Fruit fly (Drosophila melanogaster) whole organism, embryonic: ENCODE results near the gene geko.

Source experiments
- Adf1 ChIP-seq: fragments of 200-800 bp; sonication (Bioruptor generic); IDR thresholded peaks from 2 replicates; pipeline ENCODE4 v1.3.6; 2022; ENCODE audit warnings: missing biosample characterization, missing genetic modification characterization
- Aef1 ChIP-seq: fragments of 200-800 bp; sonication (Bioruptor generic); IDR thresholded peaks from 3 replicates; pipeline ENCODE4 v1.3.6; 2022; ENCODE audit warnings: missing biosample characterization, missing genetic modification characterization
- CG12155 ChIP-seq: fragments of 200-800 bp; sonication (Bioruptor generic); optimal IDR thresholded peaks from 3 replicates; lab custom pipeline; 2016; ENCODE audit warnings: missing biosample characterization, missing genetic modification characterization
- CG13123 ChIP-seq: fragments of 200-800 bp; sonication (Bioruptor generic); optimal IDR thresholded peaks from 2 replicates; lab custom pipeline; 2016; ENCODE audit warnings: missing biosample characterization, missing genetic modification characterization
- CG13894 ChIP-seq: fragments of 200-800 bp; sonication (Bioruptor generic); optimal IDR thresholded peaks from 3 replicates; lab custom pipeline; 2018; ENCODE audit warnings: missing biosample characterization, mild to moderate bottlenecking, missing genetic modification characterization, moderate library complexity
- CG15011 ChIP-seq: fragments of 200-800 bp; sonication (Bioruptor generic); optimal IDR thresholded peaks from 3 replicates; lab custom pipeline; 2018; ENCODE audit warnings: missing biosample characterization, mild to moderate bottlenecking, missing genetic modification characterization
- CG15269 ChIP-seq: fragments of 200-800 bp; sonication (Bioruptor generic); optimal IDR thresholded peaks from 2 replicates; lab custom pipeline; 2018; ENCODE audit warnings: missing biosample characterization, mild to moderate bottlenecking, missing genetic modification characterization, moderate library complexity
- CG16779 ChIP-seq: fragments of 200-800 bp; sonication (Bioruptor generic); IDR thresholded peaks from 2 replicates; pipeline ENCODE4 v1.3.6; 2022; ENCODE audit warnings: missing biosample characterization, missing genetic modification characterization
- CG18599 ChIP-seq: fragments of 200-800 bp; sonication (Bioruptor generic); optimal IDR thresholded peaks from 3 replicates; lab custom pipeline; 2017; ENCODE audit warnings: missing biosample characterization, missing genetic modification characterization, mild to moderate bottlenecking, moderate library complexity, missing genetic modification reagents
- CG2712 ChIP-seq: fragments of 200-800 bp; optimal IDR thresholded peaks from 3 replicates; lab custom pipeline; 2019; ENCODE audit warnings: missing biosample characterization, mild to moderate bottlenecking, missing genetic modification characterization, moderate library complexity
- CG31224 ChIP-seq: fragments of 200-800 bp; sonication (Bioruptor generic); IDR thresholded peaks from 2 replicates; pipeline ENCODE4 v1.3.6; 2022; ENCODE audit warnings: missing biosample characterization, missing genetic modification characterization
- CG3838 ChIP-seq: fragments of 200-800 bp; sonication (Bioruptor generic); optimal IDR thresholded peaks from 3 replicates; lab custom pipeline; 2016; ENCODE audit warnings: missing biosample characterization, missing genetic modification characterization
- CG3847 ChIP-seq: fragments of 200-800 bp; sonication (Bioruptor generic); IDR thresholded peaks from 2 replicates; pipeline ENCODE4 v1.3.6; 2022; ENCODE audit warnings: missing biosample characterization, missing genetic modification characterization
- CG7987 ChIP-seq: fragments of 200-800 bp; sonication (Bioruptor generic); optimal IDR thresholded peaks from 2 replicates; lab custom pipeline; 2018; ENCODE audit warnings: missing biosample characterization, mild to moderate bottlenecking, missing genetic modification characterization, moderate library complexity
- Dbx ChIP-seq: fragments of 200-800 bp; sonication (Bioruptor generic); IDR thresholded peaks from 3 replicates; pipeline ENCODE4 v1.3.6; 2022; ENCODE audit warnings: missing biosample characterization, missing genetic modification characterization
- Deaf1 ChIP-seq: fragments of 200-800 bp; optimal IDR thresholded peaks from 3 replicates; lab custom pipeline; 2019; ENCODE audit warnings: missing biosample characterization, mild to moderate bottlenecking, missing genetic modification characterization, moderate library complexity
- Elba2 ChIP-seq: fragments of 200-800 bp; sonication (Bioruptor generic); optimal IDR thresholded peaks from 3 replicates; lab custom pipeline; 2016; ENCODE audit warnings: missing biosample characterization, missing genetic modification characterization
- H15 ChIP-seq: fragments of 200-800 bp; sonication (Bioruptor generic); IDR thresholded peaks from 3 replicates; pipeline ENCODE4 v1.3.6; 2022; ENCODE audit warnings: missing biosample characterization, missing genetic modification characterization
- HmgD ChIP-seq: fragments of 200-800 bp; sonication (Bioruptor generic); optimal IDR thresholded peaks from 3 replicates; lab custom pipeline; 2016; ENCODE audit warnings: missing biosample characterization, missing genetic modification characterization
- Max ChIP-seq: fragments of 200-800 bp; sonication (Bioruptor generic); optimal IDR thresholded peaks from 2 replicates; lab custom pipeline; 2016; ENCODE audit warnings: missing biosample characterization, mild to moderate bottlenecking, missing genetic modification characterization
- Med ChIP-seq: fragments of 200-800 bp; sonication (Bioruptor generic); peaks from one replicate; lab custom pipeline; 2016; ENCODE audit warnings: missing biosample characterization, missing genetic modification characterization, mild to moderate bottlenecking, inconsistent platforms, moderate library complexity
- Mrtf ChIP-seq: fragments of 200-800 bp; sonication (Bioruptor generic); IDR thresholded peaks from 3 replicates; pipeline ENCODE4 v1.3.6; 2022; ENCODE audit warnings: missing biosample characterization, missing genetic modification characterization
- Nf-YA ChIP-seq: fragments of 200-800 bp; sonication (Bioruptor generic); IDR thresholded peaks from 2 replicates; pipeline ENCODE4 v1.3.6; 2022; ENCODE audit warnings: missing biosample characterization, missing genetic modification characterization
- Oli ChIP-seq: fragments of 200-800 bp; sonication (Bioruptor generic); optimal IDR thresholded peaks from 2 replicates; lab custom pipeline; 2018; ENCODE audit warnings: missing biosample characterization, mild to moderate bottlenecking, missing genetic modification characterization, moderate library complexity
- Optix ChIP-seq: fragments of 200-800 bp; sonication (Bioruptor generic); IDR thresholded peaks from 3 replicates; pipeline ENCODE4 v1.3.6; 2022; ENCODE audit warnings: missing biosample characterization, missing genetic modification characterization
- Side ChIP-seq: fragments of 200-800 bp; sonication (Bioruptor generic); optimal IDR thresholded peaks from 2 replicates; lab custom pipeline; 2016; ENCODE audit warnings: missing biosample characterization, missing genetic modification characterization
- Spps ChIP-seq: fragments of 200-800 bp; sonication (Bioruptor generic); optimal IDR thresholded peaks from 2 replicates; lab custom pipeline; 2018; ENCODE audit warnings: missing biosample characterization, mild to moderate bottlenecking, missing genetic modification characterization
- ara ChIP-seq: fragments of 200-800 bp; sonication (Bioruptor generic); IDR thresholded peaks from 2 replicates; pipeline ENCODE4 v1.3.6; 2022; ENCODE audit warnings: missing biosample characterization, missing genetic modification characterization
- caup ChIP-seq: fragments of 200-800 bp; sonication (Bioruptor generic); optimal IDR thresholded peaks from 3 replicates; lab custom pipeline; 2017; ENCODE audit warnings: missing biosample characterization, mild to moderate bottlenecking, missing genetic modification characterization, moderate library complexity; ENCODE audit not compliant: severe bottlenecking
- chinmo ChIP-seq: fragments of 200-800 bp; sonication (Bioruptor generic); IDR thresholded peaks from 4 replicates; pipeline ENCODE4 v1.3.6; 2022; ENCODE audit warnings: missing biosample characterization, missing genetic modification characterization; ENCODE audit not compliant: partially characterized antibody
- corto ChIP-seq: fragments of 200-800 bp; sonication (Bioruptor generic); optimal IDR thresholded peaks from 2 replicates; lab custom pipeline; 2016; ENCODE audit warnings: missing biosample characterization, mild to moderate bottlenecking, missing genetic modification characterization, moderate library complexity
- crol ChIP-seq: fragments of 200-800 bp; sonication (Bioruptor generic); IDR thresholded peaks from 2 replicates; pipeline ENCODE4 v1.3.6; 2022; ENCODE audit warnings: missing biosample characterization, missing genetic modification characterization
- da ChIP-seq: fragments of 200-800 bp; sonication (Bioruptor generic); optimal IDR thresholded peaks from 2 replicates; lab custom pipeline; 2016; ENCODE audit warnings: missing biosample characterization, missing genetic modification characterization
- dan ChIP-seq: fragments of 200-800 bp; sonication (Bioruptor generic); IDR thresholded peaks from 2 replicates; pipeline ENCODE4 v1.3.6; 2022; ENCODE audit warnings: missing biosample characterization, missing genetic modification characterization
- en ChIP-seq: fragments of 200-800 bp; sonication (Bioruptor generic); optimal IDR thresholded peaks from 2 replicates; lab custom pipeline; 2016; ENCODE audit warnings: missing biosample characterization, missing genetic modification characterization
- gce ChIP-seq: fragments of 200-800 bp; sonication (Bioruptor generic); IDR thresholded peaks from 3 replicates; pipeline ENCODE4 v1.3.6; 2022; ENCODE audit warnings: missing biosample characterization, missing genetic modification characterization
- gfzf ChIP-seq: fragments of 200-800 bp; sonication (Bioruptor generic); optimal IDR thresholded peaks from 2 replicates; lab custom pipeline; 2016; ENCODE audit warnings: missing biosample characterization, mild to moderate bottlenecking, missing genetic modification characterization, moderate library complexity
- grau ChIP-seq: fragments of 200-800 bp; optimal IDR thresholded peaks from 3 replicates; lab custom pipeline; 2019; ENCODE audit warnings: missing biosample characterization, mild to moderate bottlenecking, missing genetic modification characterization, moderate library complexity
- hth ChIP-seq: fragments of >200 bp; optimal IDR thresholded peaks from 2 replicates; lab custom pipeline; 2017; ENCODE audit warnings: inconsistent platforms
- kay ChIP-seq: fragments of 200-800 bp; sonication (Bioruptor generic); optimal IDR thresholded peaks from 2 replicates; lab custom pipeline; 2016; ENCODE audit warnings: missing biosample characterization, missing genetic modification characterization
- peb ChIP-seq: fragments of 200-800 bp; sonication (Bioruptor generic); IDR thresholded peaks from 2 replicates; pipeline ENCODE4 v1.3.6; 2022; ENCODE audit warnings: missing biosample characterization, missing genetic modification characterization
- pfk ChIP-seq: fragments of 200-800 bp; sonication (Bioruptor generic); optimal IDR thresholded peaks from 2 replicates; lab custom pipeline; 2018; ENCODE audit warnings: missing biosample characterization, mild to moderate bottlenecking, missing genetic modification characterization, moderate library complexity
- prd ChIP-seq, 3 experiments: fragments of >200 bp in 2 of 3; fragments of 200-800 bp in 1 of 3; sonication (Bioruptor generic) in 1 of 3; optimal IDR thresholded peaks in 2 of 3; IDR thresholded peaks in 1 of 3; 2 replicates in 2 of 3; 3 replicates in 1 of 3; pipeline versions ENCODE4 v1.3.6 to Lab custom; 2017 to 2022; ENCODE audit warnings: missing biosample characterization in 1 of 3, missing genetic modification characterization in 1 of 3
- sc ChIP-seq, 3 experiments: fragments of >200 bp in 2 of 3; fragments of 200-800 bp in 1 of 3; sonication (Bioruptor generic) in 1 of 3; optimal IDR thresholded peaks; 2 replicates in 2 of 3; 3 replicates in 1 of 3; lab custom pipeline; 2017; ENCODE audit warnings: mild to moderate bottlenecking in 1 of 3, missing biosample characterization in 1 of 3, missing genetic modification characterization in 1 of 3, missing genetic modification reagents in 1 of 3
- sens-2 ChIP-seq: fragments of 200-800 bp; sonication (Bioruptor generic); IDR thresholded peaks from 2 replicates; pipeline ENCODE4 v1.3.6; 2022; ENCODE audit warnings: missing biosample characterization, missing genetic modification characterization
- sna ChIP-seq: fragments of 200-800 bp; sonication (Bioruptor generic); IDR thresholded peaks from 2 replicates; pipeline ENCODE4 v1.3.6; 2022; ENCODE audit warnings: missing biosample characterization, missing genetic modification characterization; ENCODE audit not compliant: partially characterized antibody
- zen2 ChIP-seq: fragments of 200-800 bp; sonication (Bioruptor generic); IDR thresholded peaks from 3 replicates; pipeline ENCODE4 v1.3.6; 2022; ENCODE audit warnings: missing biosample characterization, missing genetic modification characterization; ENCODE audit not compliant: partially characterized antibody
- zfh1 ChIP-seq: fragments of 200-800 bp; sonication (Bioruptor generic); IDR thresholded peaks from 3 replicates; pipeline ENCODE4 v1.3.6; 2022; ENCODE audit warnings: missing biosample characterization, missing genetic modification characterization

Gene geko

DNA sequence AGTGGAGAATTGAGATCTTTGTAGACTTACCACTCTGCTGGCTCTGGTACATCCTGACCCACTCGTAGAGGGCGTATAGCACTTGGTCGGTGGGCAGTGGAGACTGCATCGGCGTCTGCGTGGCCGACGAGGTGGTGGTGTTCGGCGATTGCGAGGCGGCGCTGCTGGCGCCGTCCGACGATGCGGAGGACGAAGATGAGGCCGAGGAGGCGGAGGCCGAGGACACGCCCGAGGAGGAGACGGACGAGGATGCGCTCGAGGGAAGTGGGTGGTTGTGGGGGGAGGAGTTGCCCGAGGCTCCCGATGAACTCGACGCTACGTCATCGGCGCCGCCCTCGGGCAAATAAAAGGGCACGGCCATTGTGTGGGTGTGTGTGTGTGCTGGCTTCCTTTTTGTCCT is 45.6 kb downstream of the geko start (continued):
- no peak for TF ChIP-seq CG7987
- TF ChIP-seq Mrtf (GFP tag; lab: Robert Waterston, UW) = no peak
- TF ChIP-seq Aef1 (GFP tag; lab: Robert Waterston, UW) = no peak
- TF ChIP-seq zen2 = no peak
- no peak for TF ChIP-seq CG12155 (GFP tag; lab: Kevin White, UChicago)
- TF ChIP-seq CG16779 (GFP tag; lab: Robert Waterston, UW) = peak; percentile 43; the same call in 1 of the 2 replicates
- TF ChIP-seq chinmo (GFP tag; lab: Robert Waterston, UW) = 0 out of 4 replicates have a peak, but pooled peaks have one; percentile 8
- no peak for TF ChIP-seq H15 (GFP tag; lab: Robert Waterston, UW)
- TF ChIP-seq sna (GFP tag; lab: Robert Waterston, UW) = no peak
- 0 out of 3 replicates have a peak, but pooled peaks have one; percentile 47 for TF ChIP-seq zfh1 (GFP tag; lab: Robert Waterston, UW)
- no peak for TF ChIP-seq peb (GFP tag; lab: Robert Waterston, UW)
- peak; percentile 62 for TF ChIP-seq crol (GFP tag; lab: Robert Waterston, UW)
- 0 out of 2 replicates have a peak, but pooled peaks have one; percentile 12 for TF ChIP-seq sens-2
- no peak for TF ChIP-seq kay (GFP tag; lab: Kevin White, UChicago)
- TF ChIP-seq prd (optimal IDR thresholded peaks at IDR 0.05; lab: Kevin White, UChicago) = no peak
- no peak for TF ChIP-seq prd (GFP tag; IDR thresholded peaks at IDR 0.05; lab: Robert Waterston, UW)
- TF ChIP-seq Deaf1 (tag; lab: Kevin White, UChicago) = peak; percentile 82
- TF ChIP-seq pfk (GFP tag; lab: Kevin White, UChicago) = no peak
- TF ChIP-seq Nf-YA (GFP tag; lab: Robert Waterston, UW) = peak; percentile 35; the same call in 1 of the 2 replicates
- peak; percentile 19; the same call in 1 of the 2 replicates for TF ChIP-seq Adf1 (GFP tag; lab: Robert Waterston, UW)
- no peak for TF ChIP-seq Optix (GFP tag; lab: Robert Waterston, UW)
- no peak for TF ChIP-seq HmgD (GFP tag; lab: Kevin White, UChicago)
- no peak for TF ChIP-seq grau (tag; lab: Kevin White, UChicago)
- no peak for TF ChIP-seq Elba2 (GFP tag; lab: Kevin White, UChicago)
- TF ChIP-seq Med (GFP tag; lab: Kevin White, UChicago) = peak; percentile 46
- no peak for TF ChIP-seq CG13894 (tag; lab: Kevin White, UChicago)
- TF ChIP-seq CG18599 (GFP tag; lab: Kevin White, UChicago) = no peak
- no peak for TF ChIP-seq sc (optimal IDR thresholded peaks at IDR 0.05; lab: Kevin White, UChicago)
- no peak for TF ChIP-seq sc (GFP tag; optimal IDR thresholded peaks at IDR 0.05; lab: Kevin White, UChicago)
- no peak for TF ChIP-seq CG31224 (GFP tag; lab: Robert Waterston, UW)
- TF ChIP-seq dan (GFP tag; lab: Robert Waterston, UW) = no peak
- TF ChIP-seq caup (GFP tag; lab: Kevin White, UChicago) = no peak
- no peak for TF ChIP-seq hth (lab: Kevin White, UChicago)
- no peak for TF ChIP-seq CG2712 (tag; lab: Kevin White, UChicago)
- TF ChIP-seq ara (GFP tag; lab: Robert Waterston, UW) = peak; percentile 43; the same call in 1 of the 2 replicates
- TF ChIP-seq CG3838 = no peak
- 0 out of 2 replicates have a peak, but pooled peaks have one; percentile 10 for TF ChIP-seq CG3847
- TF ChIP-seq Spps (tag; lab: Kevin White, UChicago) = no peak

DNA sequence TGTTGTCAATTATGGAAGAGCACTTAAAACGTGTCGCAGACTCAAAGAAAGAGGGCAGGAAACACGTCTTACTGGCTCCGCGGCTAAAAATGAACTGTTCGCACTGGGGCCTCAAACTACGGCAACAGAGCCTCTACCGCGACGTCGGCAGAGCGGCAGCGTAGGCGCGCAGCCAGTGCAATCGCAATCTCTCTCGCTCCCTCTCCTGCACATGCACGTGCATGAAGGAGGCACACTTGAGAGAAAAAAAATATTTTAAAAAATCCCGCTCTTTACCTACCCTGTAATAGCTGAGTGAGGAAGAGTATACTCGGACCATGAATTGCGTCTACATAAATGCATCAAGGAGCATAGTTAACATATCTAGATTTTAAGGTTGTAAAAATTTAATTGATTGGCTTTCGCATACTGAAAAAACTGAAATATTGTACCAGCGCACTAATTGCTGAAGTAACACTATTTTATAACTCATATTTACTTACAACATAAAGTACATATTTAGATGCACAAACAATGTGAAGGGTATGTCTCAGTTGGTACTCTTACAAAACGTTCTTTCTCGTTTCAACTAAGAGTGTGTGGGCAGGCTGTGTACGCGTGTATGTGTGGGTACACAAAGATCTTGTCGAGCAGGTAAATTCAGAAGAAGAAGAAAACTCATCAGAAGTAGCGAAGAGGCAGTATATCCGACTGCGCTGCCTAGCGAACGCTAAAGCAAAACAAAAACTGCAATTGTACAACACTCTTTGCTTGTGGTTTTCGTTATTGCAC is 46.5 kb downstream of the geko start, which contains the start of gene hid:
Gene hid, minus strand, starts transcription at position 100 of the 771 bp plus-strand sequence.
- TF ChIP-seq Max (GFP tag; lab: Kevin White, UChicago) = peak; percentile 89
- peak; percentile 89 for TF ChIP-seq Oli
- peak; percentile 72 for TF ChIP-seq en
- peak; percentile 51; the same call in 1 of the 3 replicates for TF ChIP-seq Dbx (GFP tag; lab: Robert Waterston, UW)
- peak; percentile 42 for TF ChIP-seq da (GFP tag; lab: Kevin White, UChicago)
- TF ChIP-seq corto = peak; percentile 74
- no peak for TF ChIP-seq gfzf
- no peak for TF ChIP-seq sna (GFP tag; lab: Robert Waterston, UW)
- peak; percentile 57; the same call in 1 of the 2 replicates for TF ChIP-seq dan (GFP tag; lab: Robert Waterston, UW)
- TF ChIP-seq CG15011 (GFP tag; lab: Kevin White, UChicago) = peak; percentile 51
- no peak; the same call in 2 of the 3 replicates for TF ChIP-seq gce (GFP tag; lab: Robert Waterston, UW)
- peak; percentile 80 for TF ChIP-seq CG15269 (tag; lab: Kevin White, UChicago)
- TF ChIP-seq CG13123 (GFP tag; lab: Kevin White, UChicago) = peak; percentile 67
- peak; percentile 73 for TF ChIP-seq CG12155 (GFP tag; lab: Kevin White, UChicago)
- TF ChIP-seq Side (GFP tag; lab: Kevin White, UChicago) = peak; percentile 88
